Worm (Caenorhabditis elegans): Measurements from ENCODE around the gene F46C5.1.

F46C5.1 gene

ce11 chrII:8787376-8787775 lies 33.6 kb downstream of the F46C5.1 start (continued):
- peak; percentile 96 for TF ChIP-seq dsc-1 (tag; optimal IDR thresholded peaks at IDR 0.05)
- TF ChIP-seq dpl-1 (GFP tag; optimal IDR thresholded peaks at IDR 0.05) = peak; percentile 77 to 83 (median 81)
- TF ChIP-seq unc-86 (tag; optimal IDR thresholded peaks at IDR 0.05) = peak; percentile 97
- peak in 1 of 2 experiments; percentile 94 for TF ChIP-seq mdl-1 (tag; optimal IDR thresholded peaks at IDR 0.05)
- TF ChIP-seq nhr-90 (tag; optimal IDR thresholded peaks at IDR 0.05; ENCODE audit: poor library complexity) = peak; percentile 97
- TF ChIP-seq ces-1 (GFP tag; optimal IDR thresholded peaks at IDR 0.05) = no peak
- TF ChIP-seq nhr-85 (tag) = peak; percentile 99
- TF ChIP-seq vab-15 (tag; optimal IDR thresholded peaks at IDR 0.05) = peak; percentile 87
- no peak for TF ChIP-seq alr-1 (tag; optimal IDR thresholded peaks at IDR 0.05; ENCODE audit: borderline replicate concordance)
- no peak for TF ChIP-seq hlh-17 (GFP tag; optimal IDR thresholded peaks at IDR 0.05; ENCODE audit: borderline replicate concordance)
- no peak for TF ChIP-seq unc-62 (GFP tag; optimal IDR thresholded peaks at IDR 0.05)
- TF ChIP-seq nhr-76 (tag; optimal IDR thresholded peaks at IDR 0.05) = no peak
- TF ChIP-seq unc-98 (GFP tag; IDR thresholded peaks at IDR 0.05) = no peak
- peak; percentile 75 for TF ChIP-seq fkh-10 (GFP tag; optimal IDR thresholded peaks at IDR 0.05)
- TF ChIP-seq pqm-1 (tag; optimal IDR thresholded peaks at IDR 0.05) = no peak
- peak; percentile 33 for TF ChIP-seq Y116A8C.19 (tag; optimal IDR thresholded peaks at IDR 0.05; ENCODE audit: borderline replicate concordance)
- TF ChIP-seq nhr-47 (tag; optimal IDR thresholded peaks at IDR 0.05) = peak; percentile 97
- peak; percentile 96 for TF ChIP-seq nhr-19 (GFP tag; conservative IDR thresholded peaks at IDR 0.05)
- no peak for TF ChIP-seq pag-3 (tag; optimal IDR thresholded peaks at IDR 0.05; ENCODE audit: borderline replicate concordance, insufficient read depth)
- peak; percentile 98 for TF ChIP-seq mep-1 (tag; optimal IDR thresholded peaks at IDR 0.05)
- peak; percentile 99 for TF ChIP-seq snu-23 (GFP tag; optimal IDR thresholded peaks at IDR 0.05)
- peak; percentile 97 for TF ChIP-seq ztf-4 (tag; optimal IDR thresholded peaks at IDR 0.05)
- peak; percentile 78 for TF ChIP-seq C04F5.9 (tag; optimal IDR thresholded peaks at IDR 0.05)
- TF ChIP-seq aha-1 (tag; optimal IDR thresholded peaks at IDR 0.05) = peak; percentile 7
- peak; percentile 94 for TF ChIP-seq irx-1 (tag; optimal IDR thresholded peaks at IDR 0.05)
- peak; percentile 82 for TF ChIP-seq elt-2 (tag; optimal IDR thresholded peaks at IDR 0.05)
- TF ChIP-seq nhr-28 (tag; optimal IDR thresholded peaks at IDR 0.05) = peak; percentile 43
- TF ChIP-seq sox-4 (tag; optimal IDR thresholded peaks at IDR 0.05) = peak; percentile 85
- TF ChIP-seq lin-39 (tag; optimal IDR thresholded peaks at IDR 0.05) = peak; percentile 87
- TF ChIP-seq rnt-1 (tag; optimal IDR thresholded peaks at IDR 0.05) = peak; percentile 94
- TF ChIP-seq sptf-1 (tag; optimal IDR thresholded peaks at IDR 0.05) = no peak
- TF ChIP-seq tbx-2 (tag; optimal IDR thresholded peaks at IDR 0.05) = peak; percentile 98
- TF ChIP-seq lin-35 (GFP tag; optimal IDR thresholded peaks at IDR 0.05) = peak; percentile 88 to 94
- TF ChIP-seq blmp-1 (tag; optimal IDR thresholded peaks at IDR 0.05) = peak; percentile 86
- TF ChIP-seq grh-1 (GFP tag; IDR thresholded peaks at IDR 0.05) = peak; percentile 95
- peak; percentile 68 for TF ChIP-seq snpc-4 (tag; optimal IDR thresholded peaks at IDR 0.05)
- peak; percentile 90 for TF ChIP-seq lir-3 (tag; optimal IDR thresholded peaks at IDR 0.05; ENCODE audit: poor library complexity)
- peak; percentile 89 for TF ChIP-seq nhr-237 (tag; optimal IDR thresholded peaks at IDR 0.05)
- TF ChIP-seq unc-130 (tag; optimal IDR thresholded peaks at IDR 0.05) = peak; percentile 98
- peak; percentile 96 for TF ChIP-seq xbp-1 (tag; optimal IDR thresholded peaks at IDR 0.05)
- TF ChIP-seq lin-15B (tag; optimal IDR thresholded peaks at IDR 0.05) = peak; percentile 23
- TF ChIP-seq skn-1 (tag; optimal IDR thresholded peaks at IDR 0.05) = peak; percentile 96
- peak; percentile 96 for TF ChIP-seq ama-1 (optimal IDR thresholded peaks at IDR 0.05)

DNA sequence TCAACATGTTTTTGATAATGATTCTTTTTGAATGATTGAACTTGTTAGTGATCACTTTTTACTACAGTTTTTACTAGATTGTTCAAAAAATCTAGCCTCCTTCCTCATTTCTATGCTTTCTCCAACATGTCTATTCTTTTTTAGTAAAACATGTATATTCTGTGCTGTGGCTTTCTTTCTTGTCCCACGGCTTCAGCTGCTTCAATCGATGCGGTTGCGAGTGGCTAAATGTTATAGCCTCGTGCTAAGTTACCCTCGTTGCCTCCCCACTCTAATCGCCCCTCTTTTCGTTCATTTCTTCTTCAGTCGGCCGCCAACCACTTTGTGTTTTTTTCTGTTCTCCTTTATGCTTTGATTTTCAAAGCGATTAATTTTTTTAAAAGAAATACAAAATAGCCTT lies 35.1 kb downstream of the F46C5.1 start:
- no peak for TF ChIP-seq rnt-1 (tag; optimal IDR thresholded peaks at IDR 0.05)
- no peak for TF ChIP-seq irx-1 (tag; optimal IDR thresholded peaks at IDR 0.05)
- no peak for TF ChIP-seq lir-3 (tag; optimal IDR thresholded peaks at IDR 0.05; ENCODE audit: poor library complexity)
- TF ChIP-seq unc-130 (tag; optimal IDR thresholded peaks at IDR 0.05) = no peak
- no peak for TF ChIP-seq fos-1 (tag; optimal IDR thresholded peaks at IDR 0.05)
- no peak for TF ChIP-seq mef-2 (tag; optimal IDR thresholded peaks at IDR 0.05)
- no peak for TF ChIP-seq fkh-10 (GFP tag; optimal IDR thresholded peaks at IDR 0.05)
- TF ChIP-seq dsc-1 (tag; optimal IDR thresholded peaks at IDR 0.05) = peak; percentile 17
- no peak for TF ChIP-seq skn-1 (tag; optimal IDR thresholded peaks at IDR 0.05)
- TF ChIP-seq lin-14 (GFP tag; optimal IDR thresholded peaks at IDR 0.05) = peak; percentile 65
- no peak for TF ChIP-seq unc-62 (GFP tag; optimal IDR thresholded peaks at IDR 0.05)
- TF ChIP-seq pqm-1 (tag; optimal IDR thresholded peaks at IDR 0.05) = no peak
- TF ChIP-seq unc-86 (tag; optimal IDR thresholded peaks at IDR 0.05) = no peak
- TF ChIP-seq snu-23 (GFP tag; optimal IDR thresholded peaks at IDR 0.05) = peak; percentile 3
- peak in 1 of 2 experiments; percentile 13 for TF ChIP-seq lsy-2 (tag; optimal IDR thresholded peaks at IDR 0.05)
- peak in 2 of 3 experiments; percentile 4 to 54 for TF ChIP-seq ceh-82 (tag; optimal IDR thresholded peaks at IDR 0.05)
- TF ChIP-seq pax-3 (tag; optimal IDR thresholded peaks at IDR 0.05) = no peak
- TF ChIP-seq sox-4 (tag; optimal IDR thresholded peaks at IDR 0.05) = no peak
- TF ChIP-seq nhr-71 (tag; optimal IDR thresholded peaks at IDR 0.05) = peak; percentile 10
- no peak for TF ChIP-seq sptf-1 (tag; optimal IDR thresholded peaks at IDR 0.05)
- peak; percentile 19 for TF ChIP-seq swsn-7 (tag; optimal IDR thresholded peaks at IDR 0.05)
- no peak for TF ChIP-seq zag-1 (tag; optimal IDR thresholded peaks at IDR 0.05)
- TF ChIP-seq ces-1 (GFP tag; optimal IDR thresholded peaks at IDR 0.05) = no peak

Measured in whole organism, L1 larva.